Worm (Caenorhabditis elegans): Measurements from ENCODE around the gene T04C12.1.

DNA sequence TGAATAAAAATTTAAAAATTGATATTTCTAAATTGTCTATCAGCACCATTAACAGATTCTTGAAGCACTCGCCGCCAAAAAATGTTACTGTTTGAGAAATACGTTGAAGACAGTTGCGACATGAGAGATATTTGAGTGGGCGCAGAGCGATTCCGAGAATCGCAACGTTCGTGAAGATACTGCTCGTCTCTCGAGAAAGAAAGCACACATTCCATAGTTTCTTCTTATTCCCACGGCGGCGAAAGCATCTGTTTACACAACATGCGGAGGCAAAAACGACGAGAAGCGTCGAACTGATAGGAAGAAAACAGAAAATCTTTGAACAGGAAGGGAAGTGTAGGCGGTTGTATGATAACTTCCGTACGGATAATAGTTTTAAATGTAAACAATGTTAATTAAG lies 23.4 kb upstream of the T04C12.1 start:
- no peak for TF ChIP-seq tab-1 (GFP tag; IDR thresholded peaks at IDR 0.05)
- TF ChIP-seq klf-2 (GFP tag; conservative IDR thresholded peaks at IDR 0.05): no peak
- no peak for TF ChIP-seq ztf-23 (GFP tag; IDR thresholded peaks at IDR 0.05)
- TF ChIP-seq med-1 (GFP tag; optimal IDR thresholded peaks at IDR 0.05; ENCODE audit: insufficient read depth): no peak
- peak; percentile 23 for TF ChIP-seq cog-1 (tag; optimal IDR thresholded peaks at IDR 0.05)
- TF ChIP-seq flt-1 (GFP tag; IDR thresholded peaks at IDR 0.05): no peak
- TF ChIP-seq ztf-29 (GFP tag; IDR thresholded peaks at IDR 0.05): no peak

Measured in whole organism, midembryonic.